Fruit fly (Drosophila melanogaster) whole organism, wandering third instar larva: ENCODE data around the gene CG14718.

Experiments
- CG32264 ChIP-seq: fragments of 200-800 bp; sonication (Bioruptor generic); optimal IDR thresholded peaks from 2 replicates; lab custom pipeline; 2016; ENCODE audit warnings: missing biosample characterization, missing genetic modification characterization
- CG9705 ChIP-seq: fragments of 200-800 bp; sonication (Bioruptor generic); optimal IDR thresholded peaks from 2 replicates; lab custom pipeline; 2018; ENCODE audit warnings: missing biosample characterization, mild to moderate bottlenecking, missing genetic modification characterization
- CrebA ChIP-seq: fragments of 200-800 bp; sonication (Bioruptor generic); optimal IDR thresholded peaks from 2 replicates; lab custom pipeline; 2016; ENCODE audit warnings: missing biosample characterization, mild to moderate bottlenecking, missing genetic modification characterization, borderline replicate concordance
- GATAd ChIP-seq: sonication (Bioruptor generic); optimal IDR thresholded peaks from 2 replicates; lab custom pipeline; 2016; ENCODE audit warnings: missing biosample characterization, missing genetic modification characterization
- HLH106 ChIP-seq: fragments of 200-800 bp; optimal IDR thresholded peaks from 3 replicates; lab custom pipeline; 2019; ENCODE audit warnings: missing biosample characterization, mild to moderate bottlenecking, missing genetic modification characterization, moderate library complexity
- Hnf4 ChIP-seq: fragments of 200-800 bp; sonication (Bioruptor generic); optimal IDR thresholded peaks from 2 replicates; lab custom pipeline; 2016; ENCODE audit warnings: missing biosample characterization, mild to moderate bottlenecking, missing genetic modification characterization
- Hr83 ChIP-seq: fragments of 200-300 bp; sonication (Bioruptor generic); optimal IDR thresholded peaks from 2 replicates; lab custom pipeline; 2016; ENCODE audit warnings: missing biosample characterization, mild to moderate bottlenecking, missing genetic modification characterization, moderate library complexity; ENCODE audit not compliant: poor library complexity, severe bottlenecking
- Jra ChIP-seq: sonication (Bioruptor generic); optimal IDR thresholded peaks from 2 replicates; lab custom pipeline; 2016; ENCODE audit warnings: missing biosample characterization, missing genetic modification characterization
- Mio ChIP-seq: sonication (Bioruptor generic); optimal IDR thresholded peaks from 2 replicates; lab custom pipeline; 2016; ENCODE audit warnings: missing biosample characterization, missing genetic modification characterization
- Myc ChIP-seq: fragments of >200 bp; optimal IDR thresholded peaks from 2 replicates; lab custom pipeline; 2017
- N ChIP-seq: fragments of >200 bp; optimal IDR thresholded peaks from 2 replicates; lab custom pipeline; 2018; ENCODE audit warnings: missing biosample characterization, missing external identifiers, missing genetic modification characterization
- OdsH ChIP-seq: fragments of 200-800 bp; sonication (Bioruptor generic); optimal IDR thresholded peaks from 2 replicates; lab custom pipeline; 2016; ENCODE audit warnings: missing biosample characterization, mild to moderate bottlenecking, missing genetic modification characterization
- Rel ChIP-seq, 2 experiments: fragments of 200-800 bp; sonication (Bioruptor generic) in 1 of 2; optimal IDR thresholded peaks; 2 replicates in 1 of 2; 3 replicates in 1 of 2; lab custom pipeline; 2016 to 2019; ENCODE audit warnings: mild to moderate bottlenecking in 2 of 2, missing biosample characterization in 2 of 2, missing genetic modification characterization in 2 of 2, moderate library complexity in 1 of 2
- Sp1 ChIP-seq: fragments of 200-800 bp; sonication (Bioruptor generic); optimal IDR thresholded peaks from 3 replicates; lab custom pipeline; 2019; ENCODE audit warnings: missing biosample characterization, mild to moderate bottlenecking, missing genetic modification characterization, moderate library complexity
- Vsx2 ChIP-seq: fragments of 200-300, 225-300 bp; sonication (Bioruptor generic); optimal IDR thresholded peaks from 2 replicates; lab custom pipeline; 2018; ENCODE audit warnings: missing biosample characterization, missing genetic modification characterization; ENCODE audit not compliant: partially characterized antibody
- br ChIP-seq: fragments of 200-800 bp; sonication (Bioruptor generic); optimal IDR thresholded peaks from 2 replicates; lab custom pipeline; 2016; ENCODE audit warnings: missing biosample characterization, missing genetic modification characterization
- dl ChIP-seq, 2 experiments: fragments of 175-275, 200-275 bp in 1 of 2; fragments of 200-275 bp in 1 of 2; sonication (Bioruptor generic); optimal IDR thresholded peaks; lab custom pipeline; 2018; ENCODE audit warnings: mild to moderate bottlenecking in 2 of 2, missing biosample characterization in 2 of 2, missing genetic modification characterization in 2 of 2, moderate library complexity in 2 of 2; ENCODE audit not compliant: partially characterized antibody in 2 of 2, insufficient read depth in 1 of 2
- dmrt93B ChIP-seq: fragments of 200-800 bp; sonication (Bioruptor generic); optimal IDR thresholded peaks from 2 replicates; lab custom pipeline; 2018; ENCODE audit warnings: missing biosample characterization, mild to moderate bottlenecking, missing genetic modification characterization
- ey ChIP-seq: fragments of 200-800 bp; sonication (Bioruptor generic); optimal IDR thresholded peaks from 2 replicates; lab custom pipeline; 2016; ENCODE audit warnings: missing biosample characterization, missing genetic modification characterization
- foxo ChIP-seq, 2 experiments: fragments of 200-800 bp; sonication (Bioruptor generic); optimal IDR thresholded peaks; 2 replicates in 1 of 2; 3 replicates in 1 of 2; lab custom pipeline; 2016 to 2017; ENCODE audit warnings: missing biosample characterization in 2 of 2, missing genetic modification characterization in 2 of 2
- fru ChIP-seq: fragments of 200-800 bp; sonication (Bioruptor generic); optimal IDR thresholded peaks from 3 replicates; lab custom pipeline; 2016; ENCODE audit warnings: missing biosample characterization, mild to moderate bottlenecking, missing genetic modification characterization
- h ChIP-seq: fragments of 200-800 bp; sonication (Bioruptor generic); optimal IDR thresholded peaks from 3 replicates; lab custom pipeline; 2016; ENCODE audit warnings: missing biosample characterization, mild to moderate bottlenecking, missing genetic modification characterization
- jim ChIP-seq: fragments of 175-275, 200-325 bp; sonication (Bioruptor generic); optimal IDR thresholded peaks from 2 replicates; lab custom pipeline; 2016; ENCODE audit warnings: missing biosample characterization, mild to moderate bottlenecking, missing genetic modification characterization
- lola ChIP-seq: fragments of >200 bp; optimal IDR thresholded peaks from 2 replicates; lab custom pipeline; 2017; ENCODE audit warnings: missing biosample characterization, missing genetic modification characterization
- pan ChIP-seq: fragments of >200 bp; optimal IDR thresholded peaks from 2 replicates; lab custom pipeline; 2017
- rgr ChIP-seq: fragments of 200-800 bp; sonication (Bioruptor generic); optimal IDR thresholded peaks from 3 replicates; lab custom pipeline; 2016; ENCODE audit warnings: missing biosample characterization, mild to moderate bottlenecking, missing genetic modification characterization
- sage ChIP-seq: fragments of 200-800 bp; sonication (Bioruptor generic); optimal IDR thresholded peaks from 2 replicates; lab custom pipeline; 2016; ENCODE audit warnings: missing biosample characterization, mild to moderate bottlenecking, missing genetic modification characterization
- sv ChIP-seq: fragments of 200-800 bp; sonication (Bioruptor generic); optimal IDR thresholded peaks from 3 replicates; lab custom pipeline; 2016; ENCODE audit warnings: missing biosample characterization, missing genetic modification characterization
- usp ChIP-seq: fragments of >200 bp; optimal IDR thresholded peaks from 2 replicates; lab custom pipeline; 2017; ENCODE audit warnings: missing biosample characterization, missing genetic modification characterization
- woc ChIP-seq: sonication (Bioruptor generic); optimal IDR thresholded peaks from 2 replicates; lab custom pipeline; 2016; ENCODE audit warnings: missing biosample characterization, mild to moderate bottlenecking, missing genetic modification characterization

Gene CG14718

DNA sequence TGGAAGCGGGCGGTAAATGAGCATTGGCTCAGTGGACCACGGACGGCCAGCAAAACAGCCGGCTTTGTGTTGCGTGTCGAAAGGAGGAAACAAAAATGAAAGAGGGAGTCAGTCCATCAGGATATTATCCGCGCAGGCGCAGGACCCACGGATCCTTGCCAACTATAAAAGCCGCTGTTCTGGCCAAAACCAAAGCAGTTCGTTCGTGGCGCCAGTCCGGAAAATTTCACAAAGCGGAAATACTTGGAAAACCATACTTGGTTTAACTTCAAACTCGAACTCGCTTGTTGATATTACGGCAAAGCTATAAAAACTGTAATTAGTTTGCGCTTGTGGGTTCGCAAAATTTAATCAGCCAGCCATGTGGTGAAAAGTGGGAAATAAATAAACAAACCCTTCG, 21.2 kb downstream of the CG14718 start, which contains the start of gene CG12594:
TSS of gene CG12594 (plus strand) at position 142 of the 400 bp plus-strand sequence.
- TF ChIP-seq jim (GFP tag; lab: Kevin White, UChicago) (no peak), Myc (lab: Kevin White, UChicago) (no peak), Mio (GFP tag; lab: Kevin White, UChicago) (no peak), HLH106 (tag; lab: Kevin White, UChicago) (no peak), Vsx2 (GFP tag; lab: Kevin White, UChicago) (no peak), GATAd (GFP tag; lab: Kevin White, UChicago) (no peak), Jra (GFP tag; lab: Kevin White, UChicago) (no peak), h (no peak), CrebA (GFP tag; lab: Kevin White, UChicago) (no peak), dmrt93B (GFP tag; lab: Kevin White, UChicago) (no peak), Sp1 (no peak), N (GFP tag; lab: Kevin White, UChicago) (no peak), sage (no peak), rgr (GFP tag; lab: Kevin White, UChicago) (no peak), OdsH (GFP tag; lab: Kevin White, UChicago) (no peak), pan (lab: Kevin White, UChicago) (no peak), dl (GFP tag; optimal IDR thresholded peaks at IDR 0.05; lab: Kevin White, UChicago; ENCODE audit: insufficient read depth in 1 of 2, partially characterized antibody in 2 of 2) (no peak)
- TF ChIP-seq, all 38 proteins: peak for 0

DNA sequence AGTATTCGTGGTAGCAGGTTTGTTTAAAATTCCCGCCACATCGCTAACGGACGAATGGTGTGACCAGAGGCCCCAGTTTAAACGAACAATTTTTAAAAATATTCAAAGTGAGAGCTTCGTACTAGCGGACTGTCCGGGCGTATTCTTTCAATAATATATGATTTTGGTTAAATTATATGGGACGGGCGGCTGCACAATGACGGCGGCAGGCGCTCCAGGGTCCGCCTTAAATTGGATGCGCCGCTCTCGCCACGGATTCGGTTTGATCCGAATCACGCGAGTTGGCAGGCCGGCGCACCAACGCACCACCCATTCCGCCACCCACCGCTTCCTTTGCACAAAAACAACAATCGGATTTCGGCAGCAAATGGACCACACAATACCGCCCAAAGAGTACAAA, 34.9 kb downstream of the CG14718 start, which contains the start of gene CG14721:
TSS of gene CG14721 (plus strand) at position 111 of the 400 bp plus-strand sequence.
- no peak for TF ChIP-seq h
- TF ChIP-seq ey (GFP tag; lab: Kevin White, UChicago): peak; percentile 6

DNA sequence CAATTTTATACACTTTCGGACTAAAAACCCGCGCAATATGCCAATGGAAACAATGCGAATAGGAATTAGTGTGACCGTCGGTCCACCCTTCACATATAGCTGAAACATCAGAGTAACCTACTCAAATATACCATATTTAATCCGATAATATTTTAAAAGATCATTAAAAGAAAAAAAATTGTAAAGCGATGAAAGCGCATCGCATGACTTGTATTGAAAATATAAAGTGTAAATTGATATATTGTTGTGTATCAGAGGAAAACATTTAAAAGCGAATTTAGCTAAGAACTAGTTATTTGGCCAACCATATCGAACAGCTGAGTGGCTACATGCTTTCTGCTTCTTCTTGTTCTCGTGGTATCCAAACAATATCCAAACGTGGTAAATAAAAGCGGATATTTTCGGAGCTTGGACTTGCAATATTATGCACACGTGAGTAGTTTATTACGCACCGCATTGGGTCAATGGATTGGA, 41.4 kb downstream of the CG14718 start, which contains the start of the genes Blm and CG14722:
TSS of gene Blm (minus strand) at position 54 of the 474 bp plus-strand sequence.
TSS of gene CG14722 (plus strand) at position 161 of the 474 bp plus-strand sequence.
- TF ChIP-seq sv (GFP tag; lab: Kevin White, UChicago) (no peak), jim (GFP tag; lab: Kevin White, UChicago) (no peak), Myc (lab: Kevin White, UChicago) (peak; percentile 73), lola (no peak), Rel (GFP tag; optimal IDR thresholded peaks at IDR 0.05; lab: Kevin White, UChicago) (no peak), Rel (tag; optimal IDR thresholded peaks at IDR 0.05; lab: Kevin White, UChicago) (peak; percentile 1)

DNA sequence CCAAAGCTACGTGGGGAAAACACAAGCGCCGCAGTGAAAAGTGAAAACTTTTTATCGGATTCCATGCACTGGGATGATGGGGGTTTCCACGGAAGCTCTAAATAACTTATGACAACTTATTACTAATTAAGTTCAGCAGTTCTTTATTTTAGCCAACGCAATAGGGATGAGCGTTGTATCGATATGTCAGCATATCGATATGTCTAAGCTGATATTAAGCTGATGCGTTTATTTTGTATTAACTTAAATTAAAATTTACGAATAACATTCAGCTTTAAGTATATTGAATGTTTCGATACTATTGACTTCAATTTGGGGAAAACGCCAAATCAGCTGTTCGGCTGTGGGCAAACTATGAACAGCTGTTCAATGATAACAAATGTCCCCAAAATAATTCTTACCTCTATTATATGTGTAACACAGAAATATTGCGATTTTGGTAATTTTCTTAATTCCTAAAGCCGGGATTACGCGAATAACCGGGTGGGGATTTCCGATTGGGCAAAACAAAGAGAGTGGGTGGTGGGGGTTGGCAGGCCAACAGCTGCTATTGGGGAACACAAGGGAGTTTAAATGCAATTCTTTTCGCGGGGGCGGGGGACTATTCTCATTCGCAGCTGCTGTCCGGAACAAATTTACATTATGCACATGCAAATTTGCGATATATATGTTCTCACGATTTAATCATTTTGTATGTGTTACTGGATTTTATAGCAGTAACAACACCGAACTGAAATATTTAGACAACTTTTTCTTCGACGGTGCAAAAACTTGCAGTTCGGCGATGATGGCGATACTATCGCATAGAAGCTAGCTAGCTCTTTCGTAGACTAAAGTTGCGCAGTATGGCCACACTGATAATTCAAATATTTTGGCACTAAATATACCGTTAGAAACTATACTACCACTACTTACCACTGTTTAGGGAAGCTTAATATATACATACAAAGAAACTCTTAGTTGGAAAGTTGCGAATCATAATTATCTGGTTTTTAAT, 49.2 kb downstream of the CG14718 start, which contains the start of gene CG6923:
TSS of gene CG6923 (minus strand) at position 733 of the 997 bp plus-strand sequence.
- TF ChIP-seq Hr83: peak; percentile 2
- peak; percentile 24 for TF ChIP-seq Myc (lab: Kevin White, UChicago)
- TF ChIP-seq sage: no peak
- peak in 1 of 2 experiments; percentile 3 for TF ChIP-seq foxo (GFP tag; optimal IDR thresholded peaks at IDR 0.05; lab: Kevin White, UChicago)
- no peak for TF ChIP-seq fru (GFP tag; lab: Kevin White, UChicago)
- TF ChIP-seq Rel (GFP tag; optimal IDR thresholded peaks at IDR 0.05; lab: Kevin White, UChicago): no peak
- TF ChIP-seq Rel (tag; optimal IDR thresholded peaks at IDR 0.05; lab: Kevin White, UChicago): peak; percentile 73
- no peak for TF ChIP-seq jim (GFP tag; lab: Kevin White, UChicago)
- TF ChIP-seq, all 38 proteins: peak for 4

DNA sequence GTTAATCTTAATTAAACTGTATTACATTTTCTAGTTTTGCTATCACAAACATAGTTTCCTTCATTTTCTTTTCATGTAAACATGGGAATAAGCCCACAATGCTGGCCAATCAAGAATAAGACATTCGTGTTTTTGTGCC, 49.7 kb downstream of the CG14718 start, which contains the start of gene CG43062:
TSS of gene CG43062 (plus strand) at position 40 of the 139 bp plus-strand sequence.
- TF ChIP-seq Hr83 (no peak), sage (no peak), dmrt93B (GFP tag; lab: Kevin White, UChicago) (no peak), Mio (GFP tag; lab: Kevin White, UChicago) (no peak), CG32264 (no peak), HLH106 (tag; lab: Kevin White, UChicago) (no peak), CrebA (GFP tag; lab: Kevin White, UChicago) (no peak), foxo (GFP tag; optimal IDR thresholded peaks at IDR 0.05; lab: Kevin White, UChicago) (no peak), Jra (GFP tag; lab: Kevin White, UChicago) (no peak), rgr (GFP tag; lab: Kevin White, UChicago) (no peak), Hnf4 (GFP tag; lab: Kevin White, UChicago) (no peak), CG9705 (GFP tag; lab: Kevin White, UChicago) (no peak), h (no peak), br (no peak), woc (GFP tag; lab: Kevin White, UChicago) (no peak), sv (GFP tag; lab: Kevin White, UChicago) (no peak), usp (GFP tag; lab: Kevin White, UChicago) (no peak)
